Fruit fly (Drosophila melanogaster) whole organism, wandering third instar larva: ENCODE data around the gene CG34134.

Experiments
- CG32264 ChIP-seq: fragments of 200-800 bp; sonication (Bioruptor generic); optimal IDR thresholded peaks from 2 replicates; lab custom pipeline; 2016; ENCODE audit warnings: missing biosample characterization, missing genetic modification characterization
- Dfd ChIP-seq: fragments of >200 bp; optimal IDR thresholded peaks from 2 replicates; lab custom pipeline; 2017; ENCODE audit warnings: missing biosample characterization, missing genetic modification characterization
- ey ChIP-seq: fragments of 200-800 bp; sonication (Bioruptor generic); optimal IDR thresholded peaks from 2 replicates; lab custom pipeline; 2016; ENCODE audit warnings: missing biosample characterization, missing genetic modification characterization
- fru ChIP-seq: fragments of 200-800 bp; sonication (Bioruptor generic); optimal IDR thresholded peaks from 3 replicates; lab custom pipeline; 2016; ENCODE audit warnings: missing biosample characterization, mild to moderate bottlenecking, missing genetic modification characterization
- jim ChIP-seq: fragments of 175-275, 200-325 bp; sonication (Bioruptor generic); optimal IDR thresholded peaks from 2 replicates; lab custom pipeline; 2016; ENCODE audit warnings: missing biosample characterization, mild to moderate bottlenecking, missing genetic modification characterization
- lola ChIP-seq: fragments of >200 bp; optimal IDR thresholded peaks from 2 replicates; lab custom pipeline; 2017; ENCODE audit warnings: missing biosample characterization, missing genetic modification characterization
- pan ChIP-seq: fragments of >200 bp; optimal IDR thresholded peaks from 2 replicates; lab custom pipeline; 2017
- psq ChIP-seq: fragments of 200-800 bp; sonication (Bioruptor generic); optimal IDR thresholded peaks from 3 replicates; lab custom pipeline; 2017; ENCODE audit warnings: missing biosample characterization, mild to moderate bottlenecking, missing genetic modification characterization, moderate library complexity
- sage ChIP-seq: fragments of 200-800 bp; sonication (Bioruptor generic); optimal IDR thresholded peaks from 2 replicates; lab custom pipeline; 2016; ENCODE audit warnings: missing biosample characterization, mild to moderate bottlenecking, missing genetic modification characterization
- woc ChIP-seq: sonication (Bioruptor generic); optimal IDR thresholded peaks from 2 replicates; lab custom pipeline; 2016; ENCODE audit warnings: missing biosample characterization, mild to moderate bottlenecking, missing genetic modification characterization

- no peak for TF ChIP-seq Dfd
- TF ChIP-seq fru (GFP tag; lab: Kevin White, UChicago): no peak
- TF ChIP-seq lola (GFP tag; lab: Kevin White, UChicago): no peak
- TF ChIP-seq jim (GFP tag; lab: Kevin White, UChicago): no peak
- no peak for TF ChIP-seq woc (GFP tag; lab: Kevin White, UChicago)
- no peak for TF ChIP-seq ey (GFP tag; lab: Kevin White, UChicago)
- TF ChIP-seq sage (GFP tag; lab: Kevin White, UChicago): no peak
- no peak for TF ChIP-seq pan
- no peak for TF ChIP-seq CG32264 (GFP tag; lab: Kevin White, UChicago)
- TF ChIP-seq psq (GFP tag; lab: Kevin White, UChicago): no peak
Observed at dm6 chr2L:8185008-8185407, 5.6 kb downstream of the CG34134 start.
